Fruit fly (Drosophila melanogaster) whole organism, embryonic: ENCODE results near the gene Dyrk2.

Source experiments
- Abd-B ChIP-seq: fragments of 200-800 bp; sonication (Bioruptor generic); optimal IDR thresholded peaks from 2 replicates; lab custom pipeline; 2018; ENCODE audit warnings: missing biosample characterization, mild to moderate bottlenecking, missing genetic modification characterization, moderate library complexity
- Aef1 ChIP-seq: fragments of 200-800 bp; sonication (Bioruptor generic); IDR thresholded peaks from 3 replicates; pipeline ENCODE4 v1.3.6; 2022; ENCODE audit warnings: missing biosample characterization, missing genetic modification characterization
- BtbVII ChIP-seq: fragments of 200-800 bp; sonication (Bioruptor generic); optimal IDR thresholded peaks from 3 replicates; lab custom pipeline; 2017; ENCODE audit warnings: missing biosample characterization, mild to moderate bottlenecking, missing genetic modification characterization
- CG11504 ChIP-seq: fragments of 200-800 bp; sonication (Bioruptor generic); optimal IDR thresholded peaks from 3 replicates; lab custom pipeline; 2019; ENCODE audit warnings: missing biosample characterization, mild to moderate bottlenecking, missing genetic modification characterization, moderate library complexity
- CG11560 ChIP-seq: fragments of 200-800 bp; sonication (Bioruptor generic); IDR thresholded peaks from 3 replicates; pipeline ENCODE4 v1.3.6; 2022; ENCODE audit warnings: missing biosample characterization, missing genetic modification characterization
- CG12219 ChIP-seq: fragments of 200-800 bp; sonication (Bioruptor generic); optimal IDR thresholded peaks from 3 replicates; lab custom pipeline; 2018; ENCODE audit warnings: missing biosample characterization, mild to moderate bottlenecking, missing genetic modification characterization
- CG15073 ChIP-seq: fragments of 200-800 bp; sonication (Bioruptor generic); optimal IDR thresholded peaks from 2 replicates; lab custom pipeline; 2016; ENCODE audit warnings: missing biosample characterization, missing genetic modification characterization
- CG15601 ChIP-seq: fragments of 200-800 bp; sonication (Bioruptor generic); optimal IDR thresholded peaks from 3 replicates; lab custom pipeline; 2019; ENCODE audit warnings: missing biosample characterization, mild to moderate bottlenecking, missing genetic modification characterization, moderate library complexity
- CG16779 ChIP-seq: fragments of 200-800 bp; sonication (Bioruptor generic); IDR thresholded peaks from 2 replicates; pipeline ENCODE4 v1.3.6; 2022; ENCODE audit warnings: missing biosample characterization, missing genetic modification characterization
- CG18599 ChIP-seq: fragments of 200-800 bp; sonication (Bioruptor generic); optimal IDR thresholded peaks from 3 replicates; lab custom pipeline; 2017; ENCODE audit warnings: missing biosample characterization, missing genetic modification characterization, mild to moderate bottlenecking, moderate library complexity, missing genetic modification reagents
- CG2199 ChIP-seq: fragments of 200-800 bp; sonication (Bioruptor generic); IDR thresholded peaks from 3 replicates; pipeline ENCODE4 v1.3.6; 2022; ENCODE audit warnings: missing biosample characterization, missing genetic modification characterization
- CG31441 ChIP-seq: fragments of 200-800 bp; sonication (Bioruptor generic); IDR thresholded peaks from 2 replicates; pipeline ENCODE4 v1.3.6; 2022; ENCODE audit warnings: missing biosample characterization, missing genetic modification characterization
- CG32767 ChIP-seq: fragments of 200-800 bp; sonication (Bioruptor generic); IDR thresholded peaks from 2 replicates; pipeline ENCODE4 v1.3.6; 2022; ENCODE audit warnings: missing biosample characterization, missing genetic modification characterization
- CG32772 ChIP-seq: fragments of 200-800 bp; sonication (Bioruptor generic); IDR thresholded peaks from 2 replicates; pipeline ENCODE4 v1.3.6; 2022; ENCODE audit warnings: missing biosample characterization, missing genetic modification characterization
- CG4360 ChIP-seq: fragments of 200-800 bp; sonication (Bioruptor generic); IDR thresholded peaks from 2 replicates; pipeline ENCODE4 v1.3.6; 2022; ENCODE audit warnings: missing biosample characterization, missing genetic modification characterization
- CG7357 ChIP-seq: fragments of 200-800 bp; sonication (Bioruptor generic); IDR thresholded peaks from 3 replicates; pipeline ENCODE4 v1.3.6; 2022; ENCODE audit warnings: missing biosample characterization, missing genetic modification characterization
- CG9932 ChIP-seq: fragments of 200-800 bp; sonication (Bioruptor generic); IDR thresholded peaks from 2 replicates; pipeline ENCODE4 v1.3.6; 2022; ENCODE audit warnings: missing biosample characterization, missing genetic modification characterization
- D ChIP-seq, 2 experiments: fragments of 200-800 bp in 1 of 2; fragments of >200 bp in 1 of 2; sonication (Bioruptor generic) in 1 of 2; optimal IDR thresholded peaks; 2 replicates in 1 of 2; 3 replicates in 1 of 2; lab custom pipeline; 2017; ENCODE audit warnings: mild to moderate bottlenecking in 1 of 2, missing biosample characterization in 1 of 2, missing genetic modification characterization in 1 of 2, missing genetic modification reagents in 1 of 2
- D19B ChIP-seq: fragments of 200-800 bp; sonication (Bioruptor generic); optimal IDR thresholded peaks from 2 replicates; lab custom pipeline; 2017; ENCODE audit warnings: missing biosample characterization, mild to moderate bottlenecking, missing genetic modification characterization
- Dfd ChIP-seq, 2 experiments: fragments of >200 bp; optimal IDR thresholded peaks; 2 replicates each; lab custom pipeline; 2017; ENCODE audit warnings: missing biosample characterization in 2 of 2, missing genetic modification characterization in 2 of 2
- Drgx ChIP-seq: fragments of 200-800 bp; sonication (Bioruptor generic); IDR thresholded peaks from 2 replicates; pipeline ENCODE4 v1.3.6; 2022; ENCODE audit warnings: missing biosample characterization, missing genetic modification characterization
- Ets65A ChIP-seq: fragments of 200-800 bp; sonication (Bioruptor generic); peaks from one replicate; lab custom pipeline; 2016; ENCODE audit warnings: missing biosample characterization, missing genetic modification characterization
- Hmx ChIP-seq: fragments of 200-800 bp; sonication (Bioruptor generic); optimal IDR thresholded peaks from 2 replicates; lab custom pipeline; 2016; ENCODE audit warnings: missing biosample characterization, missing genetic modification characterization
- Kr ChIP-seq: fragments of 200-800 bp; sonication (Bioruptor generic); optimal IDR thresholded peaks from 2 replicates; lab custom pipeline; 2017; ENCODE audit warnings: missing biosample characterization, mild to moderate bottlenecking, missing genetic modification characterization
- amos ChIP-seq: fragments of 200-800 bp; sonication (Bioruptor generic); IDR thresholded peaks from 2 replicates; pipeline ENCODE4 v1.3.6; 2022; ENCODE audit warnings: missing biosample characterization, missing genetic modification characterization; ENCODE audit not compliant: partially characterized antibody
- ara ChIP-seq: fragments of 200-800 bp; sonication (Bioruptor generic); IDR thresholded peaks from 2 replicates; pipeline ENCODE4 v1.3.6; 2022; ENCODE audit warnings: missing biosample characterization, missing genetic modification characterization
- bsh ChIP-seq, 2 experiments: fragments of 200-800 bp; sonication (Bioruptor generic); optimal IDR thresholded peaks; 2 replicates each; lab custom pipeline; 2017 to 2018; ENCODE audit warnings: mild to moderate bottlenecking in 2 of 2, missing biosample characterization in 2 of 2, missing genetic modification characterization in 2 of 2, moderate library complexity in 1 of 2
- cad ChIP-seq: fragments of >200 bp; optimal IDR thresholded peaks from 2 replicates; lab custom pipeline; 2017; ENCODE audit warnings: missing biosample characterization, missing genetic modification characterization
- corto ChIP-seq: fragments of 200-800 bp; sonication (Bioruptor generic); optimal IDR thresholded peaks from 2 replicates; lab custom pipeline; 2016; ENCODE audit warnings: missing biosample characterization, mild to moderate bottlenecking, missing genetic modification characterization, moderate library complexity
- crp ChIP-seq, 2 experiments: fragments of 200-800 bp; sonication (Bioruptor generic); optimal IDR thresholded peaks; 2 replicates in 1 of 2; 3 replicates in 1 of 2; lab custom pipeline; 2017; ENCODE audit warnings: missing biosample characterization in 2 of 2, missing genetic modification characterization in 2 of 2, mild to moderate bottlenecking in 1 of 2, moderate library complexity in 1 of 2
- da ChIP-seq: fragments of 200-800 bp; sonication (Bioruptor generic); optimal IDR thresholded peaks from 2 replicates; lab custom pipeline; 2016; ENCODE audit warnings: missing biosample characterization, missing genetic modification characterization
- hth ChIP-seq: fragments of >200 bp; optimal IDR thresholded peaks from 2 replicates; lab custom pipeline; 2017; ENCODE audit warnings: inconsistent platforms
- mirr ChIP-seq: fragments of 200-800 bp; sonication (Bioruptor generic); optimal IDR thresholded peaks from 3 replicates; lab custom pipeline; 2018; ENCODE audit warnings: missing biosample characterization, mild to moderate bottlenecking, missing genetic modification characterization
- nerfin-2 ChIP-seq: fragments of 200-800 bp; sonication (Bioruptor generic); IDR thresholded peaks from 2 replicates; pipeline ENCODE4 v1.3.6; 2022; ENCODE audit warnings: missing biosample characterization, missing genetic modification characterization; ENCODE audit not compliant: partially characterized antibody
- peb ChIP-seq: fragments of 200-800 bp; sonication (Bioruptor generic); IDR thresholded peaks from 2 replicates; pipeline ENCODE4 v1.3.6; 2022; ENCODE audit warnings: missing biosample characterization, missing genetic modification characterization
- prd ChIP-seq, 3 experiments: fragments of >200 bp in 2 of 3; fragments of 200-800 bp in 1 of 3; sonication (Bioruptor generic) in 1 of 3; optimal IDR thresholded peaks in 2 of 3; IDR thresholded peaks in 1 of 3; 2 replicates in 2 of 3; 3 replicates in 1 of 3; pipeline versions ENCODE4 v1.3.6 to Lab custom; 2017 to 2022; ENCODE audit warnings: missing biosample characterization in 1 of 3, missing genetic modification characterization in 1 of 3
- psq ChIP-seq: fragments of 200-800 bp; sonication (Bioruptor generic); optimal IDR thresholded peaks from 2 replicates; lab custom pipeline; 2017; ENCODE audit warnings: missing biosample characterization, missing genetic modification characterization
- ro ChIP-seq: fragments of 200-800 bp; sonication (Bioruptor generic); IDR thresholded peaks from 2 replicates; pipeline ENCODE4 v1.3.6; 2022; ENCODE audit warnings: missing biosample characterization, missing genetic modification characterization
- sens ChIP-seq: fragments of 200-800 bp; sonication (Bioruptor generic); peaks from one replicate; lab custom pipeline; 2016; ENCODE audit warnings: missing biosample characterization, missing genetic modification characterization
- so ChIP-seq: fragments of 200-800 bp; sonication (Bioruptor generic); IDR thresholded peaks from 3 replicates; pipeline ENCODE4 v1.3.6; 2022; ENCODE audit warnings: missing biosample characterization, missing genetic modification characterization
- tgo ChIP-seq: fragments of 200-800 bp; sonication (Bioruptor generic); IDR thresholded peaks from 3 replicates; pipeline ENCODE4 v1.3.6; 2022; ENCODE audit warnings: missing biosample characterization, missing genetic modification characterization
- tll ChIP-seq, 2 experiments: fragments of 200-800 bp in 1 of 2; fragments of >200 bp in 1 of 2; sonication (Bioruptor generic) in 1 of 2; optimal IDR thresholded peaks; 2 replicates each; lab custom pipeline; 2017 to 2019; ENCODE audit warnings: missing biosample characterization in 2 of 2, missing genetic modification characterization in 2 of 2, mild to moderate bottlenecking in 1 of 2, moderate library complexity in 1 of 2
- tup ChIP-seq: fragments of 200-800 bp; sonication (Bioruptor generic); optimal IDR thresholded peaks from 2 replicates; lab custom pipeline; 2016; ENCODE audit warnings: missing biosample characterization, mild to moderate bottlenecking, missing genetic modification characterization, moderate library complexity
- twi ChIP-seq: fragments of 200-800 bp; optimal IDR thresholded peaks from 2 replicates; lab custom pipeline; 2019; ENCODE audit warnings: missing biosample characterization, mild to moderate bottlenecking, missing genetic modification characterization, moderate library complexity
- zen ChIP-seq: fragments of 200-800 bp; sonication (Bioruptor generic); optimal IDR thresholded peaks from 3 replicates; lab custom pipeline; 2018; ENCODE audit warnings: missing biosample characterization, mild to moderate bottlenecking, missing genetic modification characterization, moderate library complexity

The Dyrk2 gene

dm6 chr2L:14261719-14262487 is 28.0 kb upstream of the Dyrk2 start (continued):
- TF ChIP-seq CG31441 (GFP tag; lab: Robert Waterston, UW), result no peak
- peak; percentile 35 for TF ChIP-seq Kr (GFP tag; lab: Kevin White, UChicago)
- TF ChIP-seq twi (tag; lab: Kevin White, UChicago), result peak; percentile 87
- no peak for TF ChIP-seq CG2199 (GFP tag; lab: Robert Waterston, UW)
- no peak for TF ChIP-seq BtbVII
- TF ChIP-seq Abd-B (GFP tag; lab: Kevin White, UChicago), result no peak
- peak; percentile 6 for TF ChIP-seq da (GFP tag; lab: Kevin White, UChicago)
- TF ChIP-seq D (optimal IDR thresholded peaks at IDR 0.05; lab: Kevin White, UChicago), result peak; percentile 100
- TF ChIP-seq D (GFP tag; optimal IDR thresholded peaks at IDR 0.05; lab: Kevin White, UChicago), result no peak
- no peak for TF ChIP-seq Hmx
- TF ChIP-seq prd (optimal IDR thresholded peaks at IDR 0.05; lab: Kevin White, UChicago), result no peak
- TF ChIP-seq prd (GFP tag; IDR thresholded peaks at IDR 0.05; lab: Robert Waterston, UW), result peak; percentile 82
- TF ChIP-seq Ets65A (GFP tag; lab: Kevin White, UChicago), result peak; percentile 92
- TF ChIP-seq psq, result no peak
- TF ChIP-seq Dfd (GFP tag; optimal IDR thresholded peaks at IDR 0.05; lab: Kevin White, UChicago), result no peak
- peak; percentile 5 for TF ChIP-seq hth (lab: Kevin White, UChicago)
- TF ChIP-seq zen (tag; lab: Kevin White, UChicago), result peak; percentile 96

- peak; percentile 3 for TF ChIP-seq twi (tag; lab: Kevin White, UChicago)
- no peak for TF ChIP-seq CG16779 (GFP tag; lab: Robert Waterston, UW)
- peak; percentile 62 for TF ChIP-seq Ets65A (GFP tag; lab: Kevin White, UChicago)
- TF ChIP-seq cad (GFP tag; lab: Kevin White, UChicago), result peak; percentile 3
- peak; percentile 74 for TF ChIP-seq Kr (GFP tag; lab: Kevin White, UChicago)
- TF ChIP-seq CG4360 (GFP tag; lab: Robert Waterston, UW), result peak; percentile 60
- peak in 1 of 2 experiments; percentile 29 for TF ChIP-seq tll (GFP tag; optimal IDR thresholded peaks at IDR 0.05; lab: Kevin White, UChicago)
- TF ChIP-seq zen (tag; lab: Kevin White, UChicago), result peak; percentile 84
- no peak for TF ChIP-seq amos (GFP tag; lab: Robert Waterston, UW)
- no peak for TF ChIP-seq CG9932 (GFP tag; lab: Robert Waterston, UW)
- TF ChIP-seq, all 482 proteins: peak for 7
Measured at dm6 chr2L:14260920-14261319, 27.0 kb upstream of the Dyrk2 start.

dm6 chr2L:14259783-14260182 is 25.9 kb upstream of the Dyrk2 start:
- TF ChIP-seq Aef1 (no peak), ara (GFP tag; lab: Robert Waterston, UW) (no peak), sens (GFP tag; lab: Kevin White, UChicago) (peak; percentile 39), CG11504 (tag; lab: Kevin White, UChicago) (no peak), corto (GFP tag; lab: Kevin White, UChicago) (no peak), CG11560 (no peak), Drgx (GFP tag; lab: Robert Waterston, UW) (peak; percentile 80), tup (GFP tag; lab: Kevin White, UChicago) (no peak), CG32772 (GFP tag; lab: Robert Waterston, UW) (no peak), bsh (GFP tag; optimal IDR thresholded peaks at IDR 0.05; lab: Kevin White, UChicago) (peak in 1 of 2 experiments; percentile 7), CG15601 (tag; lab: Kevin White, UChicago) (no peak), peb (no peak), so (GFP tag; lab: Robert Waterston, UW) (no peak), ro (GFP tag; lab: Robert Waterston, UW) (no peak), CG12219 (no peak), nerfin-2 (GFP tag; lab: Robert Waterston, UW) (no peak), CG15073 (GFP tag; lab: Kevin White, UChicago) (no peak), Ets65A (GFP tag; lab: Kevin White, UChicago) (peak; percentile 60), crp (GFP tag; optimal IDR thresholded peaks at IDR 0.05; lab: Kevin White, UChicago) (no peak), CG18599 (GFP tag; lab: Kevin White, UChicago) (no peak), tgo (GFP tag; lab: Robert Waterston, UW) (no peak), D19B (GFP tag; lab: Kevin White, UChicago) (peak; percentile 19), CG16779 (GFP tag; lab: Robert Waterston, UW) (no peak), mirr (GFP tag; lab: Kevin White, UChicago) (no peak), CG32767 (GFP tag; lab: Robert Waterston, UW) (no peak), CG7357 (GFP tag; lab: Robert Waterston, UW) (no peak)
